Worm (Caenorhabditis elegans): ENCODE data around the gene R53.8.
A peak's percentile ranks its signal among the peaks of the same experiment; 100 is the strongest.

Gene R53.8

DNA sequence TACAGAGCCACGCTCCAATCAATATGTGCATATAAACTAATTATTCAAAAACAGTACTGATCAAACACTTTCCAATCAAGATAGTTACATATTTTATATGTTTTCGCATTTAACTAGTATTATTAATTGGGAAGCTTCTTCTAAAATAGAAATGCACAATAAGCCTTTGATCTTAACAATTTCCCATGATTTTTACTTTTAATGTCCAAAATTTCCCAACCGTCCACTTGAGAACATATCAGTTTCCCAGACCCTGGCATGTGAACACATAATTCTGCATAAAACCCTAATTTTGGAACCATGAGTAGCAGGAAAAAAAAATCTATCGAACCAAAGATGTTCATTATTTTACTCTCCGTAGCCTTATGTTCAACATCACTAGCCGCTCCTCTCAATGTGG lies at the start of gene R53.8:
TSS of gene R53.8 (plus strand) at position 301 of the 400 bp plus-strand sequence.
- TF ChIP-seq klf-2 (GFP tag; conservative IDR thresholded peaks at IDR 0.05) (no peak), flt-1 (GFP tag; IDR thresholded peaks at IDR 0.05) (no peak), ztf-29 (GFP tag; IDR thresholded peaks at IDR 0.05) (no peak), T22C8.4 (GFP tag; IDR thresholded peaks at IDR 0.05) (no peak), tab-1 (GFP tag; IDR thresholded peaks at IDR 0.05) (no peak), cog-1 (tag; optimal IDR thresholded peaks at IDR 0.05) (no peak), ref-1 (GFP tag; conservative IDR thresholded peaks at IDR 0.05) (no peak), ztf-23 (GFP tag; IDR thresholded peaks at IDR 0.05) (no peak), med-1 (GFP tag; optimal IDR thresholded peaks at IDR 0.05; ENCODE audit: insufficient read depth) (no peak)

DNA sequence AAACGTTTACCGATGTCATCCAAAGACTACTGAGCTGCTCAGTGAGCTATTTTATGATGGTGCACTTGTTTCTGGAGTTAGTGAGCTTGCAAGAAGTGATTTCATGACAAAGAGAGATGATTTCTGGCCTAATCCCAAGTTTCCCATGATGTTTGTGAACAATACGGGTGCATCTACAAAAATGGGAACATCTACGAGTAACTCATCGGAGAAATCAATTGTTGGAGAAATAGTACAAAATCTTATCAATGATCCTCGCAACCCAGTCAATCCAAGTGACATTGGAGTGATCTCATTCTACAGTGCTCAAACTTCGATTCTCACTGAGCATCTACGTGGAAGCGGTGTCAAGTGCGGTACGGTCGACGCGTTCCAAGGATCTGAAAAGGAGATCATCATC lies 48.0 kb upstream of the R53.8 start:
- no peak for TF ChIP-seq med-1 (GFP tag; optimal IDR thresholded peaks at IDR 0.05; ENCODE audit: insufficient read depth)
- TF ChIP-seq T22C8.4 (GFP tag; IDR thresholded peaks at IDR 0.05) = no peak
- no peak for TF ChIP-seq flt-1 (GFP tag; IDR thresholded peaks at IDR 0.05)

DNA sequence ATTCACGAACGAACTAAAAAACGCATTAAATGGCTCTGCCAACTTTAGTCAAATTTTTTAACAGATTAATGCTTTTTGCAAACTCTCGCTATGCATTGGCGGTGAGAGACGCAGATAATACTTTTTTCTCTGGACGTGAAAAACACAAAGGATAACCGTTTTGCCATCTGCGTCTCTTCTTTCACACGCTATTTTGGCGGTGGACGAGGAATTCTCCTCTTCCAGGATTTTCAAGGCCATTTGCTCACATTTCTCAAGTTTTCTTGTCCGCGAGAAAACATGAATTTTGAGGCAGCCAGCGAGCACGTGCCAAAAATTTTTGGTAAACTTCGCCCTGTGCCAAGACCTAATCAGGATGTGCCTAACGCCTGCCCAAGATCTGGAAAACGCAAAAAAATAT lies 45.5 kb upstream of the R53.8 start:
- no peak for TF ChIP-seq tab-1 (GFP tag; IDR thresholded peaks at IDR 0.05)
- no peak for TF ChIP-seq ref-1 (GFP tag; conservative IDR thresholded peaks at IDR 0.05)
- TF ChIP-seq T22C8.4 (GFP tag; IDR thresholded peaks at IDR 0.05) = no peak
- TF ChIP-seq ztf-29 (GFP tag; IDR thresholded peaks at IDR 0.05) = no peak
- TF ChIP-seq flt-1 (GFP tag; IDR thresholded peaks at IDR 0.05) = peak; percentile 5; the same call in 1 of the 2 replicates

ce11 chrII:9931476-9931875 lies 45.0 kb upstream of the R53.8 start, which contains the start of gene pho-11:
TSS of gene pho-11 (plus strand) at chrII:9931849.
- TF ChIP-seq klf-2 (GFP tag; conservative IDR thresholded peaks at IDR 0.05) (no peak), tab-1 (GFP tag; IDR thresholded peaks at IDR 0.05) (no peak)

DNA sequence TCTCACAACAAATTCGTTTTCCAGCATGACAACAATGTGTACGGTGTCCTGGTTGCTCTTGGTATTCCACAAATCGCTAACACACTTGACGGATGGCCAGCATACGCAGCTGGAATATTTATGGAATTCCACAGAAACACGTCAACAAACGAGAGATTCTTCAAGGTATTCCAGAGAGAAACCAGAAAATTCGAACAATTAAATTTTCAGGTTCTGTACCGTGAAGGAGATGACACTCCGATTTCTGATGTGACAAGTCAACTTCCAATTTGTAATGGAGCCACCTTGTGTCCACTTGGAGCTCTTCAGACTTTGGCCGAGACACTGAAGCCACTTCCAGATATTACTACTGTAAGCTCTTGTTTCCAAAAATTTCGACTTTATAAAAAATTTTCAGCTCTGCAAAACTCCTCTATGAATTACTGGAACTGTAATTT lies 42.5 kb upstream of the R53.8 start:
- no peak for TF ChIP-seq cog-1 (tag; optimal IDR thresholded peaks at IDR 0.05)
- no peak for TF ChIP-seq klf-2 (GFP tag; conservative IDR thresholded peaks at IDR 0.05)
- TF ChIP-seq ztf-29 (GFP tag; IDR thresholded peaks at IDR 0.05) = no peak
- TF ChIP-seq T22C8.4 (GFP tag; IDR thresholded peaks at IDR 0.05) = no peak
- no peak for TF ChIP-seq ref-1 (GFP tag; conservative IDR thresholded peaks at IDR 0.05)
- TF ChIP-seq ztf-23 (GFP tag; IDR thresholded peaks at IDR 0.05) = no peak
- no peak for TF ChIP-seq med-1 (GFP tag; optimal IDR thresholded peaks at IDR 0.05; ENCODE audit: insufficient read depth)
- TF ChIP-seq tab-1 (GFP tag; IDR thresholded peaks at IDR 0.05) = no peak
- no peak for TF ChIP-seq flt-1 (GFP tag; IDR thresholded peaks at IDR 0.05)

- TF ChIP-seq ref-1 (GFP tag; conservative IDR thresholded peaks at IDR 0.05) (no peak), flt-1 (GFP tag; IDR thresholded peaks at IDR 0.05) (no peak), T22C8.4 (GFP tag; IDR thresholded peaks at IDR 0.05) (no peak), klf-2 (GFP tag; conservative IDR thresholded peaks at IDR 0.05) (no peak)
Observed at ce11 chrII:9934570-9934969, 41.9 kb upstream of the R53.8 start.

DNA sequence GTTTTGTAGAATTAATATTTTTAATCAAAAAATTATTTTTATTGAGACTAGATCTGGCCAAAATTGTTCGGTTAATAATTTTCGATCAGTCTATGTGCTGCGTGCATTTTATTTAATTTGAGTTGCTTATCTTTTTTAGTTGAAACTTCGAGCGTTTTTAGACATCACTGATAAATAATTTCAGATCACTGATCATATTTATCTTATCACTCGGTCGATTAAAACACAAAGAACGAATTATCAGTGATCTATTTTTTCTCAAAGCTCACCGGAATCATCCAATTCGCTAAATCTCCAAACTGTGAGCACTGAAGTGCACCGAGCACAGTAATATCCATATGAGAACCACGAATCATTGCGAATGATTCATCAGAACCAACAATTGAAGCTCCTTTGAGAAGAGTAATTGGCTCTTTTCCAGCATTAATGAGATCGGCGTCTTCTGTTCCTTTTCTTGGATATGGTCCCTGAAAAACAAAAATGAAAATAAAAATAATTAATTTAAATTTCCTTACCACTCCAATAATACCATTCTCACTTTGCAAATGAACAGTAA lies 41.4 kb upstream of the R53.8 start:
- no peak for TF ChIP-seq tab-1 (GFP tag; IDR thresholded peaks at IDR 0.05)
- TF ChIP-seq klf-2 (GFP tag; conservative IDR thresholded peaks at IDR 0.05) = no peak
- TF ChIP-seq cog-1 (tag; optimal IDR thresholded peaks at IDR 0.05) = no peak
- TF ChIP-seq med-1 (GFP tag; optimal IDR thresholded peaks at IDR 0.05; ENCODE audit: insufficient read depth) = no peak
- TF ChIP-seq ztf-23 (GFP tag; IDR thresholded peaks at IDR 0.05) = no peak
- no peak for TF ChIP-seq ztf-29 (GFP tag; IDR thresholded peaks at IDR 0.05)
- no peak for TF ChIP-seq flt-1 (GFP tag; IDR thresholded peaks at IDR 0.05)
- TF ChIP-seq ref-1 (GFP tag; conservative IDR thresholded peaks at IDR 0.05) = no peak
- no peak for TF ChIP-seq T22C8.4 (GFP tag; IDR thresholded peaks at IDR 0.05)

ce11 chrII:9935664-9936063 lies 40.8 kb upstream of the R53.8 start:
- TF ChIP-seq ztf-29 (GFP tag; IDR thresholded peaks at IDR 0.05) (no peak), klf-2 (GFP tag; conservative IDR thresholded peaks at IDR 0.05) (no peak), ref-1 (GFP tag; conservative IDR thresholded peaks at IDR 0.05) (no peak), cog-1 (tag; optimal IDR thresholded peaks at IDR 0.05) (no peak), flt-1 (GFP tag; IDR thresholded peaks at IDR 0.05) (no peak), tab-1 (GFP tag; IDR thresholded peaks at IDR 0.05) (no peak), ztf-23 (GFP tag; IDR thresholded peaks at IDR 0.05) (no peak), T22C8.4 (GFP tag; IDR thresholded peaks at IDR 0.05) (no peak), med-1 (GFP tag; optimal IDR thresholded peaks at IDR 0.05; ENCODE audit: insufficient read depth) (no peak)

DNA sequence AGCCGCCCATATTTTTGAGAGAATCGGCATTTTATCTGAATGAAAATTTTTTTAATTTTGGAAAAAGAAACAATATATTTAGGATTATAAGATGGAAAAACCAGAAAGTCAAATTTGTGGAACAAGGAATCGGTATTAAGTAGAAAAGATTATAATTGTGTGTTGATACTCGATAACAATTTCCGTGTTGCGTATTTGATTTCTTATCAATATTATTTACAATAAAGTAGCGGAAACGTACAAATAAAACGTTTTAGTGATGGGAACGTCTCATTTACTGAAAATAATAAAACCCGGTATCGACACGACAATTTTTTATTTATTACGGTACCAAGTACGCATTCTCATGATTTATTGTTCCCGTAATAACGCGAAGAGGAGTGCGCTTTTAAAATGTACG lies 39.6 kb upstream of the R53.8 start, which contains the start of gene C05C10.3:
TSS of gene C05C10.3 (minus strand) at position 35 of the 400 bp plus-strand sequence.
- TF ChIP-seq tab-1 (GFP tag; IDR thresholded peaks at IDR 0.05) = no peak

- no peak for TF ChIP-seq ref-1 (GFP tag; conservative IDR thresholded peaks at IDR 0.05)
- no peak for TF ChIP-seq T22C8.4 (GFP tag; IDR thresholded peaks at IDR 0.05)
- no peak for TF ChIP-seq ztf-29 (GFP tag; IDR thresholded peaks at IDR 0.05)
- TF ChIP-seq klf-2 (GFP tag; conservative IDR thresholded peaks at IDR 0.05) = no peak
- no peak for TF ChIP-seq ztf-23 (GFP tag; IDR thresholded peaks at IDR 0.05)
- no peak for TF ChIP-seq med-1 (GFP tag; optimal IDR thresholded peaks at IDR 0.05; ENCODE audit: insufficient read depth)
- no peak for TF ChIP-seq flt-1 (GFP tag; IDR thresholded peaks at IDR 0.05)
- no peak for TF ChIP-seq tab-1 (GFP tag; IDR thresholded peaks at IDR 0.05)
- TF ChIP-seq cog-1 (tag; optimal IDR thresholded peaks at IDR 0.05) = no peak
Observed at ce11 chrII:9937611-9938010, 38.9 kb upstream of the R53.8 start.

- TF ChIP-seq ztf-23 (GFP tag; IDR thresholded peaks at IDR 0.05) (no peak), ztf-29 (GFP tag; IDR thresholded peaks at IDR 0.05) (no peak), flt-1 (GFP tag; IDR thresholded peaks at IDR 0.05) (no peak), med-1 (GFP tag; optimal IDR thresholded peaks at IDR 0.05; ENCODE audit: insufficient read depth) (no peak)
Observed at ce11 chrII:9938877-9939276, 37.6 kb upstream of the R53.8 start, which contains the start of the genes C05C10.7 and C05C10.5. TSS of gene C05C10.7 (minus strand) at chrII:9938971. TSS of gene C05C10.5 (plus strand) at chrII:9939040.

Data from whole organism, midembryonic.